Fruit fly (Drosophila melanogaster) whole organism, embryonic: ENCODE results near the gene FipoQ.
A peak's percentile ranks its signal among the peaks of the same experiment; 100 is the strongest.

Experiments
- BEAF-32 ChIP-seq: fragments of 200-800 bp; sonication (Bioruptor generic); optimal IDR thresholded peaks from 3 replicates; lab custom pipeline; 2017; ENCODE audit warnings: missing biosample characterization, missing genetic modification characterization, mild to moderate bottlenecking, moderate library complexity, missing genetic modification reagents
- CG10209 ChIP-seq: fragments of 200-800 bp; sonication (Bioruptor generic); optimal IDR thresholded peaks from 3 replicates; lab custom pipeline; 2017; ENCODE audit warnings: missing biosample characterization, mild to moderate bottlenecking, missing genetic modification characterization, missing genetic modification reagents
- CG10267 ChIP-seq: fragments of 200-800 bp; sonication (Bioruptor generic); optimal IDR thresholded peaks from 2 replicates; lab custom pipeline; 2018; ENCODE audit warnings: missing biosample characterization, mild to moderate bottlenecking, missing genetic modification characterization, moderate library complexity
- CG13287 ChIP-seq: fragments of 200-800 bp; sonication (Bioruptor generic); IDR thresholded peaks from 2 replicates; pipeline ENCODE4 v1.3.6; 2022; ENCODE audit warnings: missing biosample characterization, missing genetic modification characterization; ENCODE audit not compliant: partially characterized antibody
- CG14050 ChIP-seq: fragments of 200-800 bp; sonication (Bioruptor generic); IDR thresholded peaks from 3 replicates; pipeline ENCODE4 v1.3.6; 2022; ENCODE audit warnings: missing biosample characterization, missing genetic modification characterization
- CG14710 ChIP-seq: fragments of 200-800 bp; sonication (Bioruptor generic); optimal IDR thresholded peaks from 3 replicates; lab custom pipeline; 2019; ENCODE audit warnings: missing biosample characterization, mild to moderate bottlenecking, missing genetic modification characterization, moderate library complexity
- CG14860 ChIP-seq: fragments of 200-800 bp; sonication (Bioruptor generic); IDR thresholded peaks from 3 replicates; pipeline ENCODE4 v1.3.6; 2022; ENCODE audit warnings: missing biosample characterization, missing genetic modification characterization; ENCODE audit not compliant: partially characterized antibody
- CG1603 ChIP-seq: fragments of 200-800 bp; sonication (Bioruptor generic); optimal IDR thresholded peaks from 2 replicates; lab custom pipeline; 2019; ENCODE audit warnings: missing biosample characterization, mild to moderate bottlenecking, missing genetic modification characterization, moderate library complexity
- CG17186 ChIP-seq: fragments of 200-800 bp; sonication (Bioruptor generic); optimal IDR thresholded peaks from 3 replicates; lab custom pipeline; 2017; ENCODE audit warnings: missing biosample characterization, missing genetic modification reagents, missing genetic modification characterization
- CG30403 ChIP-seq: fragments of 200-800 bp; sonication (Bioruptor generic); optimal IDR thresholded peaks from 3 replicates; lab custom pipeline; 2016; ENCODE audit warnings: missing biosample characterization, missing genetic modification characterization
- CG32532 ChIP-seq: fragments of 200-800 bp; sonication (Bioruptor generic); IDR thresholded peaks from 2 replicates; pipeline ENCODE4 v1.3.6; 2022; ENCODE audit warnings: missing biosample characterization, missing genetic modification characterization
- CG32767 ChIP-seq: fragments of 200-800 bp; sonication (Bioruptor generic); IDR thresholded peaks from 2 replicates; pipeline ENCODE4 v1.3.6; 2022; ENCODE audit warnings: missing biosample characterization, missing genetic modification characterization
- CG3407 ChIP-seq: fragments of 200-800 bp; sonication (Bioruptor generic); optimal IDR thresholded peaks from 2 replicates; lab custom pipeline; 2018; ENCODE audit warnings: missing biosample characterization, mild to moderate bottlenecking, missing genetic modification characterization
- CG34224 ChIP-seq: fragments of 200-800 bp; sonication (Bioruptor generic); IDR thresholded peaks from 3 replicates; pipeline ENCODE4 v1.3.6; 2022; ENCODE audit warnings: missing biosample characterization, missing genetic modification characterization; ENCODE audit not compliant: partially characterized antibody
- CG3995 ChIP-seq: fragments of 200-800 bp; sonication (Bioruptor generic); optimal IDR thresholded peaks from 3 replicates; lab custom pipeline; 2016; ENCODE audit warnings: missing biosample characterization, missing genetic modification characterization
- CG4360 ChIP-seq: fragments of 200-800 bp; sonication (Bioruptor generic); IDR thresholded peaks from 2 replicates; pipeline ENCODE4 v1.3.6; 2022; ENCODE audit warnings: missing biosample characterization, missing genetic modification characterization
- CG4617 ChIP-seq: fragments of 200-800 bp; sonication (Bioruptor generic); optimal IDR thresholded peaks from 3 replicates; lab custom pipeline; 2016; ENCODE audit warnings: missing biosample characterization, missing genetic modification characterization, borderline replicate concordance
- CG6791 ChIP-seq: fragments of 200-800 bp; sonication (Bioruptor generic); IDR thresholded peaks from 3 replicates; pipeline ENCODE4 v1.3.6; 2022; ENCODE audit warnings: missing biosample characterization, missing genetic modification characterization; ENCODE audit not compliant: partially characterized antibody
- CG7372 ChIP-seq: fragments of 200-800 bp; sonication (Bioruptor generic); IDR thresholded peaks from 2 replicates; pipeline ENCODE4 v1.3.6; 2022; ENCODE audit warnings: missing biosample characterization, missing genetic modification characterization
- CG9797 ChIP-seq: fragments of 200-800 bp; sonication (Bioruptor generic); optimal IDR thresholded peaks from 3 replicates; lab custom pipeline; 2018; ENCODE audit warnings: missing biosample characterization, mild to moderate bottlenecking, missing genetic modification characterization
- Dip2 ChIP-seq: fragments of 200-800 bp; sonication (Bioruptor generic); IDR thresholded peaks from 2 replicates; pipeline ENCODE4 v1.3.6; 2022; ENCODE audit warnings: missing biosample characterization, missing genetic modification characterization
- Dp ChIP-seq: fragments of 200-800 bp; sonication (Bioruptor generic); optimal IDR thresholded peaks from 2 replicates; lab custom pipeline; 2018; ENCODE audit warnings: missing biosample characterization, mild to moderate bottlenecking, missing genetic modification characterization, moderate library complexity
- E2f2 ChIP-seq: fragments of 200-800 bp; sonication (Bioruptor generic); IDR thresholded peaks from 2 replicates; pipeline ENCODE4 v1.3.6; 2022; ENCODE audit warnings: missing biosample characterization, missing genetic modification characterization
- Fer3 ChIP-seq: fragments of 200-800 bp; sonication (Bioruptor generic); optimal IDR thresholded peaks from 2 replicates; lab custom pipeline; 2018; ENCODE audit warnings: missing biosample characterization, mild to moderate bottlenecking, missing genetic modification characterization, moderate library complexity
- H15 ChIP-seq: fragments of 200-800 bp; sonication (Bioruptor generic); IDR thresholded peaks from 3 replicates; pipeline ENCODE4 v1.3.6; 2022; ENCODE audit warnings: missing biosample characterization, missing genetic modification characterization
- Hr3 ChIP-seq: fragments of 200-800 bp; sonication (Bioruptor generic); optimal IDR thresholded peaks from 3 replicates; lab custom pipeline; 2016; ENCODE audit warnings: missing biosample characterization, missing genetic modification characterization
- MBD-R2 ChIP-seq: fragments of 200-800 bp; sonication (Bioruptor generic); IDR thresholded peaks from 2 replicates; pipeline ENCODE4 v1.3.6; 2022; ENCODE audit warnings: missing biosample characterization, missing genetic modification characterization
- MESR4 ChIP-seq: fragments of 200-800 bp; sonication (Bioruptor generic); optimal IDR thresholded peaks from 2 replicates; lab custom pipeline; 2018; ENCODE audit warnings: missing biosample characterization, mild to moderate bottlenecking, missing genetic modification characterization, moderate library complexity
- Myb ChIP-seq: fragments of 200-800 bp; sonication (Bioruptor generic); optimal IDR thresholded peaks from 2 replicates; lab custom pipeline; 2016; ENCODE audit warnings: missing biosample characterization, missing genetic modification characterization
- NfI ChIP-seq: fragments of 200-800 bp; sonication (Bioruptor generic); optimal IDR thresholded peaks from 3 replicates; lab custom pipeline; 2018; ENCODE audit warnings: missing biosample characterization, mild to moderate bottlenecking, missing genetic modification characterization, moderate library complexity
- Opbp ChIP-seq: fragments of 200-800 bp; sonication (Bioruptor generic); IDR thresholded peaks from 3 replicates; pipeline ENCODE4 v1.3.6; 2022; ENCODE audit warnings: missing biosample characterization, missing genetic modification characterization; ENCODE audit not compliant: partially characterized antibody
- Rfx ChIP-seq: fragments of 200-800 bp; sonication (Bioruptor generic); IDR thresholded peaks from 2 replicates; pipeline ENCODE4 v1.3.6; 2022; ENCODE audit warnings: missing biosample characterization, missing genetic modification characterization
- Stat92E ChIP-seq, 3 experiments: fragments of >200 bp in 2 of 3; fragments of 200-800 bp in 1 of 3; sonication (Bioruptor generic) in 1 of 3; optimal IDR thresholded peaks; 2 replicates each; lab custom pipeline; 2017 to 2019; ENCODE audit warnings: missing biosample characterization in 3 of 3, missing genetic modification characterization in 3 of 3, mild to moderate bottlenecking in 1 of 3, moderate library complexity in 1 of 3
- YL-1 ChIP-seq: fragments of 200-800 bp; sonication (Bioruptor generic); optimal IDR thresholded peaks from 3 replicates; lab custom pipeline; 2017; ENCODE audit warnings: missing biosample characterization, mild to moderate bottlenecking, missing genetic modification characterization
- chinmo ChIP-seq: fragments of 200-800 bp; sonication (Bioruptor generic); IDR thresholded peaks from 4 replicates; pipeline ENCODE4 v1.3.6; 2022; ENCODE audit warnings: missing biosample characterization, missing genetic modification characterization; ENCODE audit not compliant: partially characterized antibody
- disco-r ChIP-seq: fragments of 200-800 bp; sonication (Bioruptor generic); optimal IDR thresholded peaks from 2 replicates; lab custom pipeline; 2016; ENCODE audit warnings: missing biosample characterization, missing genetic modification characterization
- ind ChIP-seq: fragments of 200-800 bp; sonication (Bioruptor generic); optimal IDR thresholded peaks from 3 replicates; lab custom pipeline; 2016; ENCODE audit warnings: missing biosample characterization, missing genetic modification characterization
- lola ChIP-seq, 3 experiments: fragments of >200 bp in 2 of 3; fragments of 200-800 bp in 1 of 3; sonication (Bioruptor generic) in 1 of 3; optimal IDR thresholded peaks; 2 replicates each; lab custom pipeline; 2017 to 2019; ENCODE audit warnings: missing biosample characterization in 3 of 3, missing genetic modification characterization in 3 of 3, mild to moderate bottlenecking in 1 of 3, moderate library complexity in 1 of 3
- maf-S ChIP-seq: fragments of 200-800 bp; sonication (Bioruptor generic); optimal IDR thresholded peaks from 2 replicates; lab custom pipeline; 2016; ENCODE audit warnings: missing biosample characterization, missing genetic modification characterization
- nerfin-1 ChIP-seq: fragments of 200-800 bp; sonication (Bioruptor generic); optimal IDR thresholded peaks from 3 replicates; lab custom pipeline; 2019; ENCODE audit warnings: missing biosample characterization, mild to moderate bottlenecking, missing genetic modification characterization, moderate library complexity
- pzg ChIP-seq: fragments of 200-800 bp; sonication (Bioruptor generic); optimal IDR thresholded peaks from 3 replicates; lab custom pipeline; 2018; ENCODE audit warnings: missing biosample characterization, mild to moderate bottlenecking, missing genetic modification characterization, moderate library complexity
- sens ChIP-seq: fragments of 200-800 bp; sonication (Bioruptor generic); peaks from one replicate; lab custom pipeline; 2016; ENCODE audit warnings: missing biosample characterization, missing genetic modification characterization
- sna ChIP-seq: fragments of 200-800 bp; sonication (Bioruptor generic); IDR thresholded peaks from 2 replicates; pipeline ENCODE4 v1.3.6; 2022; ENCODE audit warnings: missing biosample characterization, missing genetic modification characterization; ENCODE audit not compliant: partially characterized antibody
- stwl ChIP-seq: fragments of 200-800 bp; sonication (Bioruptor generic); optimal IDR thresholded peaks from 3 replicates; lab custom pipeline; 2018; ENCODE audit warnings: missing biosample characterization, mild to moderate bottlenecking, missing genetic modification characterization, moderate library complexity
- tio ChIP-seq: fragments of 200-800 bp; sonication (Bioruptor generic); optimal IDR thresholded peaks from 2 replicates; lab custom pipeline; 2017; ENCODE audit warnings: missing biosample characterization, missing genetic modification characterization, inconsistent platforms
- tna ChIP-seq: fragments of 200-800 bp; sonication (Bioruptor generic); IDR thresholded peaks from 2 replicates; pipeline ENCODE4 v1.3.6; 2022; ENCODE audit warnings: missing biosample characterization, missing genetic modification characterization; ENCODE audit not compliant: partially characterized antibody
- toy ChIP-seq: fragments of 200-800 bp; sonication (Bioruptor generic); IDR thresholded peaks from 2 replicates; pipeline ENCODE4 v1.3.6; 2022; ENCODE audit warnings: missing biosample characterization, missing genetic modification characterization
- zfh2 ChIP-seq: fragments of 200-800 bp; sonication (Bioruptor generic); optimal IDR thresholded peaks from 2 replicates; lab custom pipeline; 2016; ENCODE audit warnings: missing biosample characterization, missing genetic modification characterization

Gene FipoQ

dm6 chr3R:29489209-29489608, 5.4 kb upstream of the FipoQ start, which contains the start of the genes CG2321 and CG2006 (continued):
- TF ChIP-seq toy (no peak), CG32532 (GFP tag; lab: Robert Waterston, UW) (peak; percentile 66), CG32767 (GFP tag; lab: Robert Waterston, UW) (no peak), CG3407 (GFP tag; lab: Kevin White, UChicago) (no peak), CG30403 (peak; percentile 76), maf-S (GFP tag; lab: Kevin White, UChicago) (peak; percentile 50), Rfx (GFP tag; lab: Robert Waterston, UW) (peak; percentile 81), tio (no peak), CG14860 (GFP tag; lab: Robert Waterston, UW) (peak; percentile 51; the same call in 2 of the 3 replicates)

- no peak for TF ChIP-seq ind (GFP tag; lab: Kevin White, UChicago)
- peak; percentile 55 for TF ChIP-seq CG3995 (GFP tag; lab: Kevin White, UChicago)
- TF ChIP-seq chinmo (GFP tag; lab: Robert Waterston, UW), result 0 out of 4 replicates have a peak, but pooled peaks have one; percentile 48
- TF ChIP-seq zfh2 (GFP tag; lab: Kevin White, UChicago), result no peak
- TF ChIP-seq Dp (GFP tag; lab: Kevin White, UChicago), result peak; percentile 76
- no peak for TF ChIP-seq Opbp
- TF ChIP-seq H15 (GFP tag; lab: Robert Waterston, UW), result no peak
- no peak for TF ChIP-seq disco-r (GFP tag; lab: Kevin White, UChicago)
- TF ChIP-seq CG4617 (GFP tag; lab: Kevin White, UChicago), result peak; percentile 5
- TF ChIP-seq CG14710 (tag; lab: Kevin White, UChicago), result peak; percentile 4
- no peak for TF ChIP-seq CG17186 (GFP tag; lab: Kevin White, UChicago)
- peak; percentile 78 for TF ChIP-seq MESR4
- 0 out of 2 replicates have a peak, but pooled peaks have one; percentile 22 for TF ChIP-seq tna (GFP tag; lab: Robert Waterston, UW)
- no peak for TF ChIP-seq CG7372
- peak; percentile 19 for TF ChIP-seq CG10267 (tag; lab: Kevin White, UChicago)
- TF ChIP-seq lola (GFP tag; optimal IDR thresholded peaks at IDR 0.05; lab: Kevin White, UChicago), result no peak
- peak; percentile 29 for TF ChIP-seq stwl (tag; lab: Kevin White, UChicago)
- TF ChIP-seq NfI (GFP tag; lab: Kevin White, UChicago), result no peak
- TF ChIP-seq sna (GFP tag; lab: Robert Waterston, UW), result 0 out of 2 replicates have a peak, but pooled peaks have one; percentile 19
- TF ChIP-seq CG34224 (GFP tag; lab: Robert Waterston, UW), result 0 out of 3 replicates have a peak, but pooled peaks have one; percentile 26
- peak; percentile 7 for TF ChIP-seq BEAF-32
- TF ChIP-seq Hr3 (GFP tag; lab: Kevin White, UChicago), result no peak
- peak; percentile 44 for TF ChIP-seq Myb (GFP tag; lab: Kevin White, UChicago)
- no peak for TF ChIP-seq CG10209
- peak; percentile 38; the same call in 1 of the 2 replicates for TF ChIP-seq CG13287 (GFP tag; lab: Robert Waterston, UW)
- TF ChIP-seq CG14050, result no peak
- TF ChIP-seq Fer3 (tag; lab: Kevin White, UChicago), result no peak
- peak; percentile 42 for TF ChIP-seq CG1603 (tag; lab: Kevin White, UChicago)
- TF ChIP-seq MBD-R2 (GFP tag; lab: Robert Waterston, UW), result peak; percentile 70
- peak; percentile 80 for TF ChIP-seq E2f2 (GFP tag; lab: Robert Waterston, UW)
- peak; percentile 15 for TF ChIP-seq nerfin-1
- TF ChIP-seq Dip2, result no peak
- TF ChIP-seq pzg (GFP tag; lab: Kevin White, UChicago), result peak; percentile 71
- peak; percentile 87 for TF ChIP-seq CG9797 (GFP tag; lab: Kevin White, UChicago)
- TF ChIP-seq Stat92E (GFP tag; optimal IDR thresholded peaks at IDR 0.05; lab: Kevin White, UChicago), result peak in 1 of 3 experiments; percentile 50
- peak; percentile 76 for TF ChIP-seq YL-1 (GFP tag; lab: Kevin White, UChicago)
- TF ChIP-seq CG6791 (GFP tag; lab: Robert Waterston, UW), result peak; percentile 40; the same call in 1 of the 3 replicates
- TF ChIP-seq CG4360 (GFP tag; lab: Robert Waterston, UW), result no peak
- peak; percentile 13 for TF ChIP-seq sens (GFP tag; lab: Kevin White, UChicago)
Measured at dm6 chr3R:29490912-29491311, 3.7 kb upstream of the FipoQ start, which contains the start of gene Spase12. TSS of gene Spase12 (minus strand) at chr3R:29491150.
